Worm (Caenorhabditis elegans) whole organism, late embryonic: ENCODE data around the gene R10E11.5.

ENCODE experiments used
- C38D4.7 ChIP-seq: fragments of 200-800 bp; sonication (Bioruptor generic); optimal IDR thresholded peaks from 2 replicates; lab custom pipeline; 2018; ENCODE audit warnings: mild to moderate bottlenecking, missing genetic modification characterization, moderate library complexity, missing compliant biosample characterization
- ama-1 ChIP-seq: fragments of 150-350 bp; optimal IDR thresholded peaks from 2 replicates; lab custom pipeline; 2014
- ceh-34 ChIP-seq: sonication (generic microtip); optimal IDR thresholded peaks from 2 replicates; lab custom pipeline; 2016; ENCODE audit warnings: mild to moderate bottlenecking, missing genetic modification characterization, missing compliant biosample characterization
- ceh-9 ChIP-seq: sonication (generic microtip); optimal IDR thresholded peaks from 2 replicates; lab custom pipeline; 2016; ENCODE audit warnings: mild to moderate bottlenecking, missing genetic modification characterization, inconsistent platforms, missing compliant biosample characterization
- dve-1 ChIP-seq: sonication (generic microtip); optimal IDR thresholded peaks from 2 replicates; lab custom pipeline; 2017; ENCODE audit warnings: antibody characterized with exemption, mild to moderate bottlenecking, missing genetic modification characterization, missing compliant biosample characterization
- eyg-1 ChIP-seq: sonication (generic microtip); optimal IDR thresholded peaks from 2 replicates; lab custom pipeline; 2016; ENCODE audit warnings: missing genotype, missing genetic modification characterization, missing compliant biosample characterization
- fkh-10 ChIP-seq: fragments of 150-350 bp; optimal IDR thresholded peaks from 2 replicates; lab custom pipeline; 2014; ENCODE audit warnings: missing biosample characterization, missing genetic modification reagents, missing genetic modification characterization
- hlh-30 ChIP-seq: sonication (generic microtip); optimal IDR thresholded peaks from 2 replicates; lab custom pipeline; 2017; ENCODE audit warnings: antibody characterized with exemption, missing genetic modification characterization, missing compliant biosample characterization; ENCODE audit not compliant: insufficient read depth
- nhr-11 ChIP-seq: fragments of 150-350 bp; optimal IDR thresholded peaks from 2 replicates; lab custom pipeline; 2014; ENCODE audit warnings: missing biosample characterization, missing genetic modification characterization
- pax-1 ChIP-seq: fragments of 150-350 bp; optimal IDR thresholded peaks from 2 replicates; lab custom pipeline; 2014; ENCODE audit warnings: missing biosample characterization, missing genetic modification characterization
- pha-4 ChIP-seq: fragments of 150-350 bp; optimal IDR thresholded peaks from 2 replicates; lab custom pipeline; 2018; ENCODE audit warnings: missing biosample characterization, missing genetic modification reagents, missing genetic modification characterization
- rnt-1 ChIP-seq: sonication (generic microtip); optimal IDR thresholded peaks from 2 replicates; lab custom pipeline; 2016; ENCODE audit warnings: missing genetic modification characterization, missing compliant biosample characterization
- tbx-2 ChIP-seq: sonication (generic microtip); optimal IDR thresholded peaks from 2 replicates; lab custom pipeline; 2016; ENCODE audit warnings: missing genetic modification characterization, missing compliant biosample characterization
- unc-86 ChIP-seq: sonication (generic microtip); optimal IDR thresholded peaks from 2 replicates; lab custom pipeline; 2016; ENCODE audit warnings: missing genetic modification characterization, missing compliant biosample characterization

DNA sequence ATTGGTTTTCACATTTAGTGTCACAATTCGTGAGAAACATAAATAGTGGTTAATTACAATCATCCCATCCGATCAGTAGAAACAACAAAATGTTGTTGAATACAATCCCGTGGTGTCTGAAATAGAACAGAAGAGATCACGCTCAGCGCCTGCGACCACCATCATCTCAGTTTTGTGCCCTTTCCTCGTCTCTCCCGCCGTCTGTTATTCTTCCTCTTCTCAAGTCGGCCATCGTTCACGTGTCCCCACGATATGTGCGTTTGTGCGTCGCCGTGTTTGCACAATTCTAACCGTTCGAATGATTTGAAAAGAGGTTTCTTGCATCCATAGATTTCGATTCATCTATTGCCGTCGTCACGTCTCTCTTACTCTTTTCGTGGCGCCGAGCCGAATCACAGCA lies 29.3 kb upstream of the R10E11.5 start, which contains the start of gene panl-3:
- TF ChIP-seq eyg-1 (tag; lab: Kevin White, UChicago) (no peak), pax-1 (no peak), dve-1 (tag; lab: Kevin White, UChicago) (no peak), ama-1 (lab: Kevin White, UChicago) (no peak), nhr-11 (tag; lab: Kevin White, UChicago) (no peak), C38D4.7 (GFP tag; lab: Kevin White, UChicago) (no peak), rnt-1 (tag; lab: Kevin White, UChicago) (peak; percentile 14), hlh-30 (tag; lab: Kevin White, UChicago) (peak; percentile 94), ceh-9 (tag; lab: Kevin White, UChicago) (no peak), unc-86 (no peak), tbx-2 (tag; lab: Kevin White, UChicago) (peak; percentile 77), ceh-34 (peak; percentile 33), pha-4 (no peak), fkh-10 (no peak)
